Worm (Caenorhabditis elegans) whole organism, L2 larva: ENCODE data around the gene srh-183.

ENCODE experiments used
- ZK546.5 ChIP-seq: sonication (generic microtip); optimal IDR thresholded peaks from 2 replicates; lab custom pipeline; 2017; ENCODE audit warnings: missing biosample characterization, missing genetic modification characterization
- aly-2 ChIP-seq: fragments of 150-350 bp; optimal IDR thresholded peaks from 2 replicates; lab custom pipeline; 2014; ENCODE audit warnings: missing biosample characterization, missing genetic modification characterization
- ama-1 ChIP-seq: fragments of 150-350 bp; optimal IDR thresholded peaks from 2 replicates; lab custom pipeline; 2018; ENCODE audit warnings: inconsistent platforms
- ceh-82 ChIP-seq: fragments of 150-350 bp; optimal IDR thresholded peaks from 2 replicates; lab custom pipeline; 2014; ENCODE audit warnings: missing biosample characterization, missing genetic modification characterization
- dmd-4 ChIP-seq: sonication (generic microtip); optimal IDR thresholded peaks from 2 replicates; lab custom pipeline; 2017; ENCODE audit warnings: missing biosample characterization, missing genetic modification characterization
- egl-27 ChIP-seq: sonication (generic microtip); optimal IDR thresholded peaks from 3 replicates; lab custom pipeline; 2017; ENCODE audit warnings: missing biosample characterization, missing genetic modification reagents, missing genetic modification characterization
- lin-13 ChIP-seq: fragments of 150-350 bp; optimal IDR thresholded peaks from 2 replicates; lab custom pipeline; 2014; ENCODE audit warnings: missing biosample characterization, missing genetic modification reagents, missing genetic modification characterization
- lin-39 ChIP-seq: fragments of 150-350 bp; optimal IDR thresholded peaks from 2 replicates; lab custom pipeline; 2014; ENCODE audit warnings: missing biosample characterization, missing genetic modification reagents, missing genetic modification characterization
- lsy-2 ChIP-seq, 2 experiments: fragments of 150-350 bp in 1 of 2; sonication (generic microtip) in 1 of 2; optimal IDR thresholded peaks; 2 replicates each; lab custom pipeline; 2014 to 2017; ENCODE audit warnings: missing biosample characterization in 2 of 2, missing genetic modification characterization in 2 of 2
- snpc-4 ChIP-seq: fragments of 150-350 bp; optimal IDR thresholded peaks from 2 replicates; lab custom pipeline; 2014; ENCODE audit warnings: missing biosample characterization, missing genetic modification characterization
- unc-39 ChIP-seq: fragments of 150-350 bp; optimal IDR thresholded peaks from 2 replicates; lab custom pipeline; 2014; ENCODE audit warnings: missing biosample characterization, missing genetic modification characterization
- ztf-11 ChIP-seq: sonication (generic microtip); optimal IDR thresholded peaks from 2 replicates; lab custom pipeline; 2017; ENCODE audit warnings: missing biosample characterization, missing genetic modification characterization

ce11 chrV:20011199-20011598 lies 33.1 kb upstream of the srh-183 start:
- TF ChIP-seq ztf-11 (tag; lab: Kevin White, UChicago) (no peak), snpc-4 (tag; lab: Kevin White, UChicago) (no peak), aly-2 (tag; lab: Kevin White, UChicago) (no peak), lsy-2 (tag; optimal IDR thresholded peaks at IDR 0.05; lab: Kevin White, UChicago) (no peak), lin-39 (tag; lab: Kevin White, UChicago) (no peak), unc-39 (no peak), ceh-82 (tag; lab: Kevin White, UChicago) (no peak), lin-13 (GFP tag; lab: Kevin White, UChicago) (no peak), dmd-4 (no peak), ama-1 (lab: Kevin White, UChicago) (no peak), egl-27 (no peak), ZK546.5 (tag; lab: Kevin White, UChicago) (no peak)
